Fruit fly (Drosophila melanogaster) whole organism, prepupa: ENCODE measurements around the gene Pburs.
A peak's percentile ranks its signal among the peaks of the same experiment; 100 is the strongest.

ENCODE experiments used
- Blimp-1 ChIP-seq: fragments of 200-800 bp; sonication (Bioruptor generic); optimal IDR thresholded peaks from 3 replicates; lab custom pipeline; 2017; ENCODE audit warnings: missing biosample characterization, missing genetic modification characterization, mild to moderate bottlenecking, moderate library complexity, missing genetic modification reagents
- CG10631 ChIP-seq: fragments of 200-800 bp; sonication (Bioruptor generic); optimal IDR thresholded peaks from 2 replicates; lab custom pipeline; 2016; ENCODE audit warnings: missing biosample characterization, missing genetic modification characterization
- CG10669 ChIP-seq: fragments of 200-800 bp; sonication (Bioruptor generic); optimal IDR thresholded peaks from 3 replicates; lab custom pipeline; 2018; ENCODE audit warnings: missing biosample characterization, mild to moderate bottlenecking, missing genetic modification characterization, moderate library complexity
- CG16779 ChIP-seq: fragments of 200-800 bp; sonication (Bioruptor generic); optimal IDR thresholded peaks from 3 replicates; lab custom pipeline; 2017; ENCODE audit warnings: missing biosample characterization, mild to moderate bottlenecking, missing genetic modification characterization
- CG3032 ChIP-seq: fragments of 200-800 bp; optimal IDR thresholded peaks from 2 replicates; lab custom pipeline; 2019; ENCODE audit warnings: missing biosample characterization, mild to moderate bottlenecking, missing genetic modification characterization, moderate library complexity
- CG6792 ChIP-seq: fragments of 200-800 bp; sonication (Bioruptor generic); optimal IDR thresholded peaks from 3 replicates; lab custom pipeline; 2016; ENCODE audit warnings: missing biosample characterization, missing genetic modification characterization
- CG6854 ChIP-seq: fragments of 200-800 bp; sonication (Bioruptor generic); optimal IDR thresholded peaks from 2 replicates; lab custom pipeline; 2017; ENCODE audit warnings: missing biosample characterization, mild to moderate bottlenecking, missing genetic modification characterization
- CG8319 ChIP-seq: fragments of 200-800 bp; sonication (Bioruptor generic); optimal IDR thresholded peaks from 3 replicates; lab custom pipeline; 2016; ENCODE audit warnings: missing biosample characterization, missing genetic modification characterization
- Hr38 ChIP-seq: sonication (Bioruptor generic); optimal IDR thresholded peaks from 2 replicates; lab custom pipeline; 2016; ENCODE audit warnings: missing biosample characterization, missing genetic modification characterization
- Hr4 ChIP-seq: fragments of 200-800 bp; sonication (Bioruptor generic); optimal IDR thresholded peaks from 3 replicates; lab custom pipeline; 2016; ENCODE audit warnings: missing biosample characterization, missing genetic modification characterization
- topi ChIP-seq: fragments of 200-800 bp; sonication (Bioruptor generic); optimal IDR thresholded peaks from 3 replicates; lab custom pipeline; 2016; ENCODE audit warnings: missing biosample characterization, missing genetic modification characterization

DNA sequence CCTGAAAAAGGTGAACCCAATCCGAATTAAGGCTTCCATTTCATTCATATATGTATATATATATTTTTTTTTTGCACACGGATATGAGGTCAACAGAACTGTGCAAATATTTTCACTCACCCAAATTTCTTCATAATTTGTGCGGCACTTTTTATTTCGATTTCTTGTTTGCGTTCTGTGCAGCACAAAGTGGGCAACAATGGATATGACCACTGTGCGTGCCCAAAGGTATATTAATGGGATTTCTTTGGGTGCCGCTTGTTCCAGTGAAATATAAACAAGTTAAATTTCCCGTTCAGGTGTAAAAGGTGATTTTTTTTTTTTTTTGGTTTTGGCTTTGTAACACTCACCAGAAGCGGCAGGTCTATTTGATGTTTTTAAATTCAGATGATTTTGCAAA is 47.8 kb upstream of the Pburs start:
- no peak for TF ChIP-seq CG10669 (GFP tag; lab: Kevin White, UChicago)
- TF ChIP-seq CG10631, result peak; percentile 30
- TF ChIP-seq Hr38, result no peak
- TF ChIP-seq Hr4 (GFP tag; lab: Kevin White, UChicago), result no peak
- TF ChIP-seq CG8319 (GFP tag; lab: Kevin White, UChicago), result no peak
- no peak for TF ChIP-seq CG6854
- peak; percentile 18 for TF ChIP-seq CG6792 (GFP tag; lab: Kevin White, UChicago)
- TF ChIP-seq CG3032, result no peak
- no peak for TF ChIP-seq topi (GFP tag; lab: Kevin White, UChicago)
- no peak for TF ChIP-seq CG16779 (tag; lab: Kevin White, UChicago)
- TF ChIP-seq Blimp-1 (GFP tag; lab: Kevin White, UChicago), result no peak
